Fruit fly (Drosophila melanogaster) whole organism, prepupa: ENCODE data around the gene CG33689.

Experiments
- Blimp-1 ChIP-seq: fragments of 200-800 bp; sonication (Bioruptor generic); optimal IDR thresholded peaks from 3 replicates; lab custom pipeline; 2017; ENCODE audit warnings: missing biosample characterization, missing genetic modification characterization, mild to moderate bottlenecking, moderate library complexity, missing genetic modification reagents
- CG10631 ChIP-seq: fragments of 200-800 bp; sonication (Bioruptor generic); optimal IDR thresholded peaks from 2 replicates; lab custom pipeline; 2016; ENCODE audit warnings: missing biosample characterization, missing genetic modification characterization
- CG10669 ChIP-seq: fragments of 200-800 bp; sonication (Bioruptor generic); optimal IDR thresholded peaks from 3 replicates; lab custom pipeline; 2018; ENCODE audit warnings: missing biosample characterization, mild to moderate bottlenecking, missing genetic modification characterization, moderate library complexity
- CG11294 ChIP-seq: fragments of 200-800 bp; sonication (Bioruptor generic); IDR thresholded peaks from 2 replicates; pipeline ENCODE4 v1.3.6; 2022; ENCODE audit warnings: missing biosample characterization, missing genetic modification characterization
- CG11762 ChIP-seq: fragments of 200-800 bp; sonication (Bioruptor generic); optimal IDR thresholded peaks from 3 replicates; lab custom pipeline; 2016; ENCODE audit warnings: missing biosample characterization, missing genetic modification characterization; ENCODE audit not compliant: insufficient read depth
- CG11902 ChIP-seq: fragments of 200-800 bp; sonication (Bioruptor generic); optimal IDR thresholded peaks from 3 replicates; lab custom pipeline; 2016; ENCODE audit warnings: missing biosample characterization, missing genetic modification characterization
- CG1621 ChIP-seq: fragments of 200-800 bp; sonication (Bioruptor generic); optimal IDR thresholded peaks from 3 replicates; lab custom pipeline; 2018; ENCODE audit warnings: missing biosample characterization, mild to moderate bottlenecking, missing genetic modification characterization
- CG16779 ChIP-seq: fragments of 200-800 bp; sonication (Bioruptor generic); optimal IDR thresholded peaks from 3 replicates; lab custom pipeline; 2017; ENCODE audit warnings: missing biosample characterization, mild to moderate bottlenecking, missing genetic modification characterization
- CG3032 ChIP-seq: fragments of 200-800 bp; optimal IDR thresholded peaks from 2 replicates; lab custom pipeline; 2019; ENCODE audit warnings: missing biosample characterization, mild to moderate bottlenecking, missing genetic modification characterization, moderate library complexity
- CG31627 ChIP-seq: fragments of 200-800 bp; sonication (Bioruptor generic); optimal IDR thresholded peaks from 3 replicates; lab custom pipeline; 2016; ENCODE audit warnings: missing biosample characterization, missing genetic modification characterization
- CG32006 ChIP-seq: fragments of 200-800 bp; sonication (Bioruptor generic); optimal IDR thresholded peaks from 3 replicates; lab custom pipeline; 2017; ENCODE audit warnings: missing biosample characterization, mild to moderate bottlenecking, missing genetic modification characterization
- CG3919 ChIP-seq: fragments of 200-800 bp; sonication (Bioruptor generic); optimal IDR thresholded peaks from 3 replicates; lab custom pipeline; 2016; ENCODE audit warnings: missing biosample characterization, missing genetic modification characterization
- CG4318 ChIP-seq: fragments of 200-800 bp; sonication (Bioruptor generic); optimal IDR thresholded peaks from 3 replicates; lab custom pipeline; 2017; ENCODE audit warnings: missing biosample characterization, mild to moderate bottlenecking, missing genetic modification characterization
- CG6163 ChIP-seq: fragments of 200-800 bp; sonication (Bioruptor generic); IDR thresholded peaks from 3 replicates; pipeline ENCODE4 v1.3.6; 2022; ENCODE audit warnings: missing biosample characterization, missing genetic modification characterization
- CG6276 ChIP-seq: fragments of 200-800 bp; sonication (Bioruptor generic); optimal IDR thresholded peaks from 2 replicates; lab custom pipeline; 2017; ENCODE audit warnings: missing biosample characterization, mild to moderate bottlenecking, missing genetic modification characterization
- CG6792 ChIP-seq: fragments of 200-800 bp; sonication (Bioruptor generic); optimal IDR thresholded peaks from 3 replicates; lab custom pipeline; 2016; ENCODE audit warnings: missing biosample characterization, missing genetic modification characterization
- CG6808 ChIP-seq: fragments of 200-800 bp; sonication (Bioruptor generic); optimal IDR thresholded peaks from 3 replicates; lab custom pipeline; 2017; ENCODE audit warnings: missing biosample characterization, missing genetic modification characterization, mild to moderate bottlenecking, moderate library complexity, missing genetic modification reagents
- CG6854 ChIP-seq: fragments of 200-800 bp; sonication (Bioruptor generic); optimal IDR thresholded peaks from 2 replicates; lab custom pipeline; 2017; ENCODE audit warnings: missing biosample characterization, mild to moderate bottlenecking, missing genetic modification characterization
- CG7368 ChIP-seq: fragments of 200-800 bp; sonication (Bioruptor generic); optimal IDR thresholded peaks from 3 replicates; lab custom pipeline; 2016; ENCODE audit warnings: missing biosample characterization, missing genetic modification characterization
- CG8119 ChIP-seq: fragments of 200-800 bp; sonication (Bioruptor generic); IDR thresholded peaks from 3 replicates; pipeline ENCODE4 v1.3.6; 2022; ENCODE audit warnings: missing biosample characterization, missing genetic modification characterization
- CG8319 ChIP-seq: fragments of 200-800 bp; sonication (Bioruptor generic); optimal IDR thresholded peaks from 3 replicates; lab custom pipeline; 2016; ENCODE audit warnings: missing biosample characterization, missing genetic modification characterization
- CG9139 ChIP-seq: fragments of 200-800 bp; sonication (Bioruptor generic); optimal IDR thresholded peaks from 3 replicates; lab custom pipeline; 2017; ENCODE audit warnings: missing biosample characterization, mild to moderate bottlenecking, missing genetic modification characterization
- Eip75B ChIP-seq: fragments of 200-800 bp; sonication (Bioruptor generic); optimal IDR thresholded peaks from 3 replicates; lab custom pipeline; 2016; ENCODE audit warnings: missing biosample characterization, missing genetic modification characterization
- Eip78C ChIP-seq: fragments of 200-800 bp; sonication (Bioruptor generic); peaks from one replicate; lab custom pipeline; 2016; ENCODE audit warnings: missing biosample characterization, missing genetic modification characterization
- Eip93F ChIP-seq: fragments of 200-800 bp; sonication (Bioruptor generic); optimal IDR thresholded peaks from 2 replicates; lab custom pipeline; 2016; ENCODE audit warnings: missing biosample characterization, mild to moderate bottlenecking, missing genetic modification characterization
- Ets96B ChIP-seq: fragments of 200-800 bp; optimal IDR thresholded peaks from 2 replicates; lab custom pipeline; 2019; ENCODE audit warnings: missing biosample characterization, mild to moderate bottlenecking, missing genetic modification characterization, moderate library complexity
- Gug ChIP-seq: fragments of 200-800 bp; sonication (Bioruptor generic); IDR thresholded peaks from 2 replicates; pipeline ENCODE4 v1.3.6; 2022; ENCODE audit warnings: missing biosample characterization, missing genetic modification characterization
- Hr38 ChIP-seq: sonication (Bioruptor generic); optimal IDR thresholded peaks from 2 replicates; lab custom pipeline; 2016; ENCODE audit warnings: missing biosample characterization, missing genetic modification characterization
- Hr39 ChIP-seq: fragments of 200-800 bp; sonication (Bioruptor generic); optimal IDR thresholded peaks from 2 replicates; lab custom pipeline; 2016; ENCODE audit warnings: missing biosample characterization, missing genetic modification characterization
- Hr4 ChIP-seq: fragments of 200-800 bp; sonication (Bioruptor generic); optimal IDR thresholded peaks from 3 replicates; lab custom pipeline; 2016; ENCODE audit warnings: missing biosample characterization, missing genetic modification characterization
- Lpt ChIP-seq: fragments of 200-800 bp; sonication (Bioruptor generic); optimal IDR thresholded peaks from 3 replicates; lab custom pipeline; 2016; ENCODE audit warnings: missing biosample characterization, missing genetic modification characterization
- OdsH ChIP-seq: fragments of 200-800 bp; sonication (Bioruptor generic); optimal IDR thresholded peaks from 3 replicates; lab custom pipeline; 2016; ENCODE audit warnings: missing biosample characterization, missing genetic modification characterization
- Smox ChIP-seq: fragments of 200-800 bp; sonication (Bioruptor generic); optimal IDR thresholded peaks from 3 replicates; lab custom pipeline; 2016; ENCODE audit warnings: missing biosample characterization, missing genetic modification characterization
- Sox102F ChIP-seq: fragments of 200-800 bp; sonication (Bioruptor generic); optimal IDR thresholded peaks from 2 replicates; lab custom pipeline; 2016; ENCODE audit warnings: missing biosample characterization, mild to moderate bottlenecking, missing genetic modification characterization
- Sox14 ChIP-seq: fragments of 200-800 bp; sonication (Bioruptor generic); optimal IDR thresholded peaks from 3 replicates; lab custom pipeline; 2016; ENCODE audit warnings: missing biosample characterization, missing genetic modification characterization
- Sox15 ChIP-seq: fragments of 200-800 bp; sonication (Bioruptor generic); optimal IDR thresholded peaks from 3 replicates; lab custom pipeline; 2016; ENCODE audit warnings: missing biosample characterization, missing genetic modification characterization
- achi ChIP-seq: fragments of 200-800 bp; sonication (Bioruptor generic); optimal IDR thresholded peaks from 3 replicates; lab custom pipeline; 2016; ENCODE audit warnings: missing biosample characterization, missing genetic modification characterization
- acj6 ChIP-seq: fragments of 200-800 bp; sonication (Bioruptor generic); optimal IDR thresholded peaks from 3 replicates; lab custom pipeline; 2016; ENCODE audit warnings: missing biosample characterization, missing genetic modification characterization
- cyc ChIP-seq: fragments of 200-800 bp; sonication (Bioruptor generic); optimal IDR thresholded peaks from 3 replicates; lab custom pipeline; 2016; ENCODE audit warnings: missing biosample characterization, missing genetic modification characterization
- dac ChIP-seq: fragments of 200-800 bp; sonication (Bioruptor generic); optimal IDR thresholded peaks from 2 replicates; lab custom pipeline; 2017; ENCODE audit warnings: missing biosample characterization, mild to moderate bottlenecking, missing genetic modification characterization
- dsx ChIP-seq: fragments of 200-800 bp; optimal IDR thresholded peaks from 3 replicates; lab custom pipeline; 2019; ENCODE audit warnings: missing biosample characterization, mild to moderate bottlenecking, missing genetic modification characterization, moderate library complexity; ENCODE audit not compliant: poor library complexity, severe bottlenecking
- esn ChIP-seq: fragments of 200-800 bp; sonication (Bioruptor generic); optimal IDR thresholded peaks from 2 replicates; lab custom pipeline; 2016; ENCODE audit warnings: missing biosample characterization, mild to moderate bottlenecking, missing genetic modification characterization, moderate library complexity
- fd85E ChIP-seq: fragments of 200-800 bp; sonication (Bioruptor generic); optimal IDR thresholded peaks from 3 replicates; lab custom pipeline; 2016; ENCODE audit warnings: missing biosample characterization, missing genetic modification characterization
- lz ChIP-seq: fragments of 200-800 bp; sonication (Bioruptor generic); optimal IDR thresholded peaks from 3 replicates; lab custom pipeline; 2016; ENCODE audit warnings: missing biosample characterization, missing genetic modification characterization
- net ChIP-seq: fragments of 200-800 bp; sonication (Bioruptor generic); optimal IDR thresholded peaks from 3 replicates; lab custom pipeline; 2016; ENCODE audit warnings: missing biosample characterization, missing genetic modification characterization
- pdm3 ChIP-seq: fragments of 200-800 bp; sonication (Bioruptor generic); optimal IDR thresholded peaks from 3 replicates; lab custom pipeline; 2016; ENCODE audit warnings: missing biosample characterization, missing genetic modification characterization
- spab ChIP-seq: fragments of 200-800 bp; sonication (Bioruptor generic); optimal IDR thresholded peaks from 2 replicates; lab custom pipeline; 2017; ENCODE audit warnings: missing biosample characterization, mild to moderate bottlenecking, missing genetic modification characterization, missing genetic modification reagents
- svp ChIP-seq: fragments of 200-800 bp; sonication (Bioruptor generic); peaks from one replicate; lab custom pipeline; 2016; ENCODE audit warnings: missing biosample characterization, missing genetic modification characterization
- topi ChIP-seq: fragments of 200-800 bp; sonication (Bioruptor generic); optimal IDR thresholded peaks from 3 replicates; lab custom pipeline; 2016; ENCODE audit warnings: missing biosample characterization, missing genetic modification characterization

Gene CG33689

DNA sequence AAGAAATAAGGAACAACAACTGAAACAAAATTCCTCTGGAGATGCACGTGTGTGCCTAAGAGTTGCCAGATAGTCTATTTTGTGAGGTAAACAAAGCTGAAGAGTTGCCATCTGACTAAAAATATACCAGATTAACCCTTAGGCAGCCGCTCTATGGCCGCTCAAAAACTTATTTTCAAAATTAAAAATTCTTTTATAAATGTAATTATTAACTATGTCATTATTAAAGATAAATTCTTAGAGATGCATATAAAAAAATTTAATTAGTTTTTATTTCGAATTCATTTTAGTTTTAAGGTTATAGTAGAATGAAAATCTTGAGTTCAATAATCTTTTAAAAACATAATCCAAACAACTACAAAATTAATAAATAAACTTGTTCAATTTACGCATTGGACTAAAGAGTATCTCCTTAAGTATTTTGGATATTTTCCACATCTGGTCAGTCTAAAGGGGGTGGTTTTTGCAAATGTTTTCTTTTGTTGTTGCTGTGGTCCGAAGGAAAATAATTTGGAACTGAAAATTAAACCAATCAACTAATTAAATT, 28.7 kb downstream of the CG33689 start, which contains the start of gene Tmx3 (continued):
- TF ChIP-seq cyc (peak; percentile 74), CG8119 (GFP tag; lab: Robert Waterston, UW) (peak; percentile 84; the same call in 2 of the 3 replicates), Ets96B (tag; lab: Kevin White, UChicago) (peak; percentile 86), Eip78C (GFP tag; lab: Kevin White, UChicago) (peak; percentile 92), Blimp-1 (GFP tag; lab: Kevin White, UChicago) (peak; percentile 42), CG7368 (peak; percentile 39), CG8319 (peak; percentile 44), CG6276 (GFP tag; lab: Kevin White, UChicago) (no peak), CG16779 (tag; lab: Kevin White, UChicago) (no peak), CG10669 (GFP tag; lab: Kevin White, UChicago) (peak; percentile 71), CG6808 (GFP tag; lab: Kevin White, UChicago) (peak; percentile 53), CG6163 (GFP tag; lab: Robert Waterston, UW) (peak; percentile 93; the same call in 2 of the 3 replicates), CG10631 (peak; percentile 91), Hr4 (GFP tag; lab: Kevin White, UChicago) (peak; percentile 74), achi (peak; percentile 78), spab (GFP tag; lab: Kevin White, UChicago) (no peak), CG3032 (tag; lab: Kevin White, UChicago) (peak; percentile 89), OdsH (GFP tag; lab: Kevin White, UChicago) (peak; percentile 89), Smox (no peak), Hr39 (GFP tag; lab: Kevin White, UChicago) (peak; percentile 69), Gug (GFP tag; lab: Robert Waterston, UW) (peak; percentile 89), lz (GFP tag; lab: Kevin White, UChicago) (peak; percentile 79), Sox14 (GFP tag; lab: Kevin White, UChicago) (peak; percentile 69), CG11294 (GFP tag; lab: Robert Waterston, UW) (peak; percentile 87), Lpt (no peak), CG9139 (GFP tag; lab: Kevin White, UChicago) (no peak), dsx (GFP tag; lab: Kevin White, UChicago) (peak; percentile 83), CG6854 (GFP tag; lab: Kevin White, UChicago) (no peak), fd85E (GFP tag; lab: Kevin White, UChicago) (no peak), CG6792 (peak; percentile 80), CG11902 (GFP tag; lab: Kevin White, UChicago) (peak; percentile 64), CG4318 (GFP tag; lab: Kevin White, UChicago) (no peak), Hr38 (no peak), Eip75B (peak; percentile 67), Sox102F (GFP tag; lab: Kevin White, UChicago) (peak; percentile 58), Eip93F (GFP tag; lab: Kevin White, UChicago) (peak; percentile 29), esn (GFP tag; lab: Kevin White, UChicago) (peak; percentile 83), CG1621 (tag; lab: Kevin White, UChicago) (no peak)

DNA sequence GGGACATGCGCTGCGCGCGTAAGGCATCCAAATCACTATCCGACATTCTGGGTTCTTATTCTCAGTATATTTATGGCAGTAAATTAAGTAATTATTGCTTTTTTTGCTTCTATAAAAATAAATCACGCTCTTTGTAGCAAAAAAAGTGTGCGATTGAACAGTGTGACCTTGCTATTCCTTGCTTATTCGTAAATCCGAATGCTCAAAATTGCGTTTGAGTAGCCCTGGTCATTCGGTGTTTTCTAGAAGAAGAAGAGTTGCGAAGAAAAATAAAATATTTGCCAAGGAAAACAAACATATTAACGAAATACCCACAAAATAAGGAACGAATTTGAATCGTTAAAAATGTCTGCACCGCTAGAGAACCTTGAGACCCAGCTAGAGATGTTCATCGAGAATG, 31.8 kb downstream of the CG33689 start, which contains the start of the genes PDCD-5 and MED10:
Gene PDCD-5 (minus strand): TSS at position 182 of the 400 bp plus-strand sequence.
Gene MED10 (plus strand): TSS at position 228 of the 400 bp plus-strand sequence.
- no peak for TF ChIP-seq CG32006
- TF ChIP-seq Ets96B (tag; lab: Kevin White, UChicago), result peak; percentile 17
- no peak for TF ChIP-seq spab (GFP tag; lab: Kevin White, UChicago)
- TF ChIP-seq lz (GFP tag; lab: Kevin White, UChicago), result no peak
- TF ChIP-seq CG6276 (GFP tag; lab: Kevin White, UChicago), result no peak
- TF ChIP-seq dac (GFP tag; lab: Kevin White, UChicago), result no peak
- peak; percentile 85 for TF ChIP-seq svp (GFP tag; lab: Kevin White, UChicago)
- no peak for TF ChIP-seq pdm3 (GFP tag; lab: Kevin White, UChicago)
- peak; percentile 7 for TF ChIP-seq Eip75B
- no peak for TF ChIP-seq fd85E (GFP tag; lab: Kevin White, UChicago)
- no peak for TF ChIP-seq Sox102F (GFP tag; lab: Kevin White, UChicago)
- no peak for TF ChIP-seq OdsH (GFP tag; lab: Kevin White, UChicago)
- TF ChIP-seq Sox14 (GFP tag; lab: Kevin White, UChicago), result peak; percentile 77
- TF ChIP-seq CG11762 (GFP tag; lab: Kevin White, UChicago), result no peak
- TF ChIP-seq CG4318 (GFP tag; lab: Kevin White, UChicago), result no peak
- TF ChIP-seq CG6792, result no peak
- no peak for TF ChIP-seq acj6 (GFP tag; lab: Kevin White, UChicago)
- no peak for TF ChIP-seq CG8319
- no peak for TF ChIP-seq Sox15
- no peak for TF ChIP-seq CG6854 (GFP tag; lab: Kevin White, UChicago)
- no peak for TF ChIP-seq CG31627 (GFP tag; lab: Kevin White, UChicago)
- TF ChIP-seq net (GFP tag; lab: Kevin White, UChicago), result no peak
- TF ChIP-seq topi (GFP tag; lab: Kevin White, UChicago), result peak; percentile 7
- no peak for TF ChIP-seq CG3919 (GFP tag; lab: Kevin White, UChicago)
- no peak for TF ChIP-seq achi
- TF ChIP-seq CG6163 (GFP tag; lab: Robert Waterston, UW), result no peak
- no peak for TF ChIP-seq CG8119 (GFP tag; lab: Robert Waterston, UW)
